Worm (Caenorhabditis elegans): ENCODE measurements around the gene vps-16.

- TF ChIP-seq vab-15 (tag; optimal IDR thresholded peaks at IDR 0.05) (no peak), fkh-10 (GFP tag; optimal IDR thresholded peaks at IDR 0.05) (peak; percentile 18), unc-86 (tag; optimal IDR thresholded peaks at IDR 0.05) (peak; percentile 52), jun-1 (tag; optimal IDR thresholded peaks at IDR 0.05) (peak; percentile 56), ztf-4 (tag; optimal IDR thresholded peaks at IDR 0.05) (peak; percentile 66), blmp-1 (tag; optimal IDR thresholded peaks at IDR 0.05) (peak; percentile 93), unc-98 (GFP tag; IDR thresholded peaks at IDR 0.05) (no peak), mep-1 (tag; optimal IDR thresholded peaks at IDR 0.05) (peak; percentile 49), swsn-7 (tag; optimal IDR thresholded peaks at IDR 0.05) (peak; percentile 75), nhr-237 (tag; optimal IDR thresholded peaks at IDR 0.05) (no peak), aly-2 (tag; optimal IDR thresholded peaks at IDR 0.05) (peak; percentile 43), irx-1 (tag; optimal IDR thresholded peaks at IDR 0.05) (no peak), nhr-77 (tag; optimal IDR thresholded peaks at IDR 0.05) (peak; percentile 85), nhr-12 (tag; optimal IDR thresholded peaks at IDR 0.05) (no peak)
These were observed 20.6 kb downstream of the vps-16 start for ce11 chrIII:6453665-6454064.
